Worm (Caenorhabditis elegans) whole organism, young adult: Measurements from ENCODE around the gene acy-2.
A peak's percentile ranks its signal among the peaks of the same experiment; 100 is the strongest.

ENCODE experiments used
- B0019.2 ChIP-seq: fragments of 200-800 bp; sonication (Bioruptor generic); conservative IDR thresholded peaks from 2 replicates; pipeline ENCODE4 v1.3.6; 2022; ENCODE audit warnings: missing genetic modification reagents, missing genetic modification characterization, missing compliant biosample characterization
- B0261.1 ChIP-seq: sonication (generic microtip); optimal IDR thresholded peaks from 2 replicates; lab custom pipeline; 2016; ENCODE audit warnings: mild to moderate bottlenecking, missing genetic modification characterization, moderate library complexity, missing compliant biosample characterization
- F10E7.11 ChIP-seq: sonication (generic microtip); optimal IDR thresholded peaks from 2 replicates; lab custom pipeline; 2017; ENCODE audit warnings: mild to moderate bottlenecking, missing genetic modification characterization, moderate library complexity, missing compliant biosample characterization
- F22D6.2 ChIP-seq: sonication (generic microtip); optimal IDR thresholded peaks from 2 replicates; lab custom pipeline; 2016; ENCODE audit warnings: mild to moderate bottlenecking, missing genetic modification characterization, missing compliant biosample characterization
- F33H1.4 ChIP-seq: fragments of 200-800 bp; sonication (Bioruptor generic); IDR thresholded peaks from 2 replicates; pipeline ENCODE4 v1.3.6; 2022; ENCODE audit warnings: missing genetic modification reagents, missing genetic modification characterization, missing compliant biosample characterization
- F49E8.2 ChIP-seq: sonication (generic microtip); optimal IDR thresholded peaks from 3 replicates; lab custom pipeline; 2017; ENCODE audit warnings: missing genetic modification characterization, mild to moderate bottlenecking, missing compliant biosample characterization, antibody characterized with exemption, moderate library complexity; ENCODE audit not compliant: insufficient read depth
- F52B5.7 ChIP-seq: sonication (generic microtip); optimal IDR thresholded peaks from 2 replicates; lab custom pipeline; 2016; ENCODE audit warnings: mild to moderate bottlenecking, missing genetic modification characterization, missing compliant biosample characterization
- F57A8.1 ChIP-seq: fragments of 200-800 bp; sonication (Bioruptor generic); optimal IDR thresholded peaks from 2 replicates; lab custom pipeline; 2018; ENCODE audit warnings: mild to moderate bottlenecking, missing genetic modification characterization, moderate library complexity, missing compliant biosample characterization
- T26A5.8 ChIP-seq: sonication (generic microtip); optimal IDR thresholded peaks from 2 replicates; lab custom pipeline; 2016; ENCODE audit warnings: missing genetic modification characterization, missing compliant biosample characterization
- Y53G8AR.9 ChIP-seq: fragments of 200-800 bp; sonication (Bioruptor generic); conservative IDR thresholded peaks from 2 replicates; pipeline ENCODE4 v1.3.6; 2022; ENCODE audit warnings: missing genetic modification reagents, missing genetic modification characterization, missing compliant biosample characterization
- Y95B8A.8 ChIP-seq: fragments of 200-800 bp; sonication (Bioruptor generic); IDR thresholded peaks from 2 replicates; pipeline ENCODE4 v1.3.6; 2022; ENCODE audit warnings: missing genetic modification reagents, missing genetic modification characterization, missing compliant biosample characterization
- attf-5 ChIP-seq: fragments of 200-800 bp; sonication (Bioruptor generic); optimal IDR thresholded peaks from 2 replicates; lab custom pipeline; 2018; ENCODE audit warnings: mild to moderate bottlenecking, missing genetic modification characterization, missing compliant biosample characterization
- bed-1 ChIP-seq: fragments of 200-800 bp; sonication (Bioruptor generic); IDR thresholded peaks from 2 replicates; pipeline ENCODE4 v1.3.6; 2022; ENCODE audit warnings: missing genetic modification reagents, missing genetic modification characterization, missing compliant biosample characterization
- cebp-2 ChIP-seq: fragments of 200-800 bp; sonication (Bioruptor generic); IDR thresholded peaks from 2 replicates; pipeline ENCODE4 v1.3.6; 2022; ENCODE audit warnings: missing genetic modification characterization, missing compliant biosample characterization
- dpff-1 ChIP-seq: sonication (generic microtip); optimal IDR thresholded peaks from 2 replicates; lab custom pipeline; 2017; ENCODE audit warnings: mild to moderate bottlenecking, missing genetic modification characterization, missing compliant biosample characterization
- dpl-1 ChIP-seq: fragments of 150-350 bp; optimal IDR thresholded peaks from 2 replicates; lab custom pipeline; 2014; ENCODE audit warnings: missing biosample characterization, missing genetic modification reagents, missing genetic modification characterization
- efl-1 ChIP-seq: fragments of 150-350 bp; optimal IDR thresholded peaks from 2 replicates; lab custom pipeline; 2014; ENCODE audit warnings: missing biosample characterization, missing genetic modification reagents, missing genetic modification characterization
- egl-18 ChIP-seq: fragments of 200-800 bp; sonication (Bioruptor generic); IDR thresholded peaks from 2 replicates; pipeline ENCODE4 v1.3.6; 2022; ENCODE audit warnings: missing genetic modification reagents, missing genetic modification characterization, missing compliant biosample characterization
- egrh-3 ChIP-seq: fragments of 200-800 bp; sonication (Bioruptor generic); IDR thresholded peaks from 2 replicates; pipeline ENCODE4 v1.3.6; 2022; ENCODE audit warnings: missing genetic modification reagents, missing genetic modification characterization, missing compliant biosample characterization
- hlh-12 ChIP-seq: sonication (generic microtip); optimal IDR thresholded peaks from 2 replicates; lab custom pipeline; 2016; ENCODE audit warnings: missing genetic modification characterization, missing compliant biosample characterization
- hmg-1.2 ChIP-seq: fragments of 200-800 bp; sonication (Bioruptor generic); IDR thresholded peaks from 2 replicates; pipeline ENCODE4 v1.3.6; 2022; ENCODE audit warnings: missing genetic modification reagents, missing genetic modification characterization, missing compliant biosample characterization
- lag-1 ChIP-seq: fragments of 200-800 bp; sonication (Bioruptor generic); IDR thresholded peaks from 2 replicates; pipeline ENCODE4 v1.3.6; 2022; ENCODE audit warnings: missing genetic modification reagents, missing genetic modification characterization, missing compliant biosample characterization
- let-607 ChIP-seq, 2 experiments: fragments of 200-800 bp in 1 of 2; sonication (Bioruptor generic) in 1 of 2; sonication (generic microtip) in 1 of 2; optimal IDR thresholded peaks; 2 replicates each; lab custom pipeline; 2016 to 2018; ENCODE audit warnings: mild to moderate bottlenecking in 2 of 2, missing compliant biosample characterization in 2 of 2, missing genetic modification characterization in 2 of 2, moderate library complexity in 2 of 2, missing genotype in 1 of 2
- lin-35 ChIP-seq, 3 experiments: fragments of 150-350 bp in 2 of 3; sonication (generic microtip) in 1 of 3; optimal IDR thresholded peaks; 2 replicates each; lab custom pipeline; 2014 to 2018; ENCODE audit warnings: missing biosample characterization in 3 of 3, missing genetic modification characterization in 3 of 3, missing genetic modification reagents in 3 of 3
- lin-40 ChIP-seq: sonication (generic microtip); optimal IDR thresholded peaks from 2 replicates; lab custom pipeline; 2016; ENCODE audit warnings: missing genetic modification characterization, mild to moderate bottlenecking, missing compliant biosample characterization, missing genotype, missing genetic modification reagents
- lir-1 ChIP-seq: fragments of 200-800 bp; sonication (Bioruptor generic); conservative IDR thresholded peaks from 2 replicates; pipeline ENCODE4 v1.3.6; 2022; ENCODE audit warnings: missing genetic modification reagents, missing genetic modification characterization, missing compliant biosample characterization
- lsl-1 ChIP-seq: fragments of 200-800 bp; sonication (Bioruptor generic); optimal IDR thresholded peaks from 2 replicates; lab custom pipeline; 2018; ENCODE audit warnings: mild to moderate bottlenecking, missing genetic modification characterization, moderate library complexity, missing compliant biosample characterization
- lsy-27 ChIP-seq: sonication (generic microtip); optimal IDR thresholded peaks from 2 replicates; lab custom pipeline; 2017; ENCODE audit warnings: missing genetic modification characterization, mild to moderate bottlenecking, missing compliant biosample characterization, antibody characterized with exemption, missing genotype, borderline replicate concordance; ENCODE audit not compliant: insufficient read depth
- madf-3 ChIP-seq: fragments of 200-800 bp; sonication (Bioruptor generic); IDR thresholded peaks from 2 replicates; pipeline ENCODE4 v1.3.6; 2022; ENCODE audit warnings: missing genetic modification reagents, missing genetic modification characterization, missing compliant biosample characterization
- madf-6 ChIP-seq: fragments of 200-800 bp; sonication (Bioruptor generic); IDR thresholded peaks from 2 replicates; pipeline ENCODE4 v1.3.6; 2022; ENCODE audit warnings: missing genetic modification reagents, missing genetic modification characterization, missing compliant biosample characterization
- madf-8 ChIP-seq: fragments of 200-800 bp; sonication (Bioruptor generic); conservative IDR thresholded peaks from 2 replicates; pipeline ENCODE4 v1.3.6; 2022; ENCODE audit warnings: missing genetic modification reagents, missing genetic modification characterization, missing compliant biosample characterization
- mxl-1 ChIP-seq: sonication (generic microtip); optimal IDR thresholded peaks from 2 replicates; lab custom pipeline; 2016; ENCODE audit warnings: missing genetic modification characterization, missing compliant biosample characterization
- nhr-27 ChIP-seq: fragments of 200-800 bp; sonication (Bioruptor generic); optimal IDR thresholded peaks from 2 replicates; lab custom pipeline; 2018; ENCODE audit warnings: mild to moderate bottlenecking, missing genetic modification characterization, moderate library complexity, missing compliant biosample characterization
- nhr-80 ChIP-seq: sonication (generic microtip); optimal IDR thresholded peaks from 2 replicates; lab custom pipeline; 2016; ENCODE audit warnings: missing genetic modification characterization, missing compliant biosample characterization
- rpc-1 ChIP-seq, 2 experiments: fragments of 150-350 bp in 1 of 2; sonication (generic microtip) in 1 of 2; optimal IDR thresholded peaks; 2 replicates each; lab custom pipeline; 2014 to 2018; ENCODE audit warnings: missing biosample characterization in 1 of 2, missing genetic modification characterization in 1 of 2, missing genetic modification reagents in 1 of 2, missing genotype in 1 of 2
- sea-2 ChIP-seq: fragments of 200-800 bp; sonication (Bioruptor generic); IDR thresholded peaks from 2 replicates; pipeline ENCODE4 v1.3.6; 2022; ENCODE audit warnings: missing genetic modification characterization, missing compliant biosample characterization
- snpc-1.3 ChIP-seq: sonication (generic microtip); optimal IDR thresholded peaks from 2 replicates; lab custom pipeline; 2017; ENCODE audit warnings: missing genetic modification characterization, mild to moderate bottlenecking, missing compliant biosample characterization, antibody characterized with exemption, moderate library complexity, missing genotype, missing genetic modification reagents; ENCODE audit not compliant: insufficient read depth
- snpc-3.4 ChIP-seq: sonication (generic microtip); optimal IDR thresholded peaks from 2 replicates; lab custom pipeline; 2017; ENCODE audit warnings: missing genetic modification characterization, mild to moderate bottlenecking, missing compliant biosample characterization, antibody characterized with exemption, moderate library complexity, missing genotype, missing genetic modification reagents
- snpc-4 ChIP-seq, 5 experiments: fragments of 150-350 bp in 1 of 5; sonication (generic microtip) in 4 of 5; optimal IDR thresholded peaks; 2 replicates each; lab custom pipeline; 2014 to 2018; ENCODE audit warnings: missing genetic modification characterization in 5 of 5, missing biosample characterization in 3 of 5, antibody characterized with exemption in 2 of 5, mild to moderate bottlenecking in 2 of 5, missing compliant biosample characterization in 2 of 5, missing genotype in 2 of 5, moderate library complexity in 2 of 5, missing genetic modification reagents in 1 of 5
- unc-62 ChIP-seq: fragments of 150-350 bp; optimal IDR thresholded peaks from 2 replicates; lab custom pipeline; 2014; ENCODE audit warnings: missing biosample characterization, missing genetic modification reagents, missing genetic modification characterization
- xnd-1 ChIP-seq: sonication (generic microtip); optimal IDR thresholded peaks from 2 replicates; lab custom pipeline; 2016; ENCODE audit warnings: missing genotype, missing genetic modification reagents, missing genetic modification characterization, missing compliant biosample characterization
- zim-3 ChIP-seq: sonication (generic microtip); optimal IDR thresholded peaks from 2 replicates; lab custom pipeline; 2017; ENCODE audit warnings: mild to moderate bottlenecking, missing genetic modification characterization, moderate library complexity, missing compliant biosample characterization
- ztf-22 ChIP-seq: fragments of 200-800 bp; sonication (Bioruptor generic); optimal IDR thresholded peaks from 2 replicates; lab custom pipeline; 2018; ENCODE audit warnings: mild to moderate bottlenecking, missing genetic modification characterization, moderate library complexity, missing compliant biosample characterization

Gene acy-2

DNA sequence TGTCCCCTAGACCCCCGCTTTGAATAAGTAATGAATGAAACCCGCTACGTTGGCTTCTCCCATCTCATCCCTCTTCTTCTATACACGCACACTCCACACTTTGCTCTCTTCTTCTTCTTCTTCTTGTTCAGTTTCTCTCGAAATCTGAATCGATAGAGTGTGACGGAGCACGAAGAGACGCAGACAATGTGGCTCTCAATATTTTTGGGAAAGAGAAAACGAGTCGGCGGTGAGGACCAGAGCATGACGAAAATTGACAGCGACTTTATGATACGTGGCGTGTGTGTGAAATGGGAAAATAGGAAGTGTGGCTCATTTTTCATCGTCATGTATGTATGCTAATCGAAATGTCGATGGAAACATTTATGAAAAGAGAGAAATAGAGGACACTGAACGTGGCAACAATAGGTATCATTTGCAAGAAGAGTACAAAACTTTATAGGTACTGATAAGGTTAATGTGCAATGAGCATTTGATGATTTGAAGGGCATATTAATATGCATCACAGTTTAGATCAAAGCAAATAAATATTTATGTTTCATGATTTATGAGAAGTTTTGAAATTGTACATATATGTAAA is 15.8 kb downstream of the acy-2 start (continued):
- no peak for TF ChIP-seq bed-1 (GFP tag; lab: Robert Waterston, UW)
- TF ChIP-seq hlh-12 (tag; lab: Kevin White, UChicago): no peak
- no peak for TF ChIP-seq B0019.2 (GFP tag; lab: Robert Waterston, UW)
- no peak for TF ChIP-seq madf-3
- TF ChIP-seq F57A8.1 (GFP tag; lab: Kevin White, UChicago): no peak
- TF ChIP-seq nhr-80 (tag; lab: Kevin White, UChicago): peak; percentile 87
- no peak for TF ChIP-seq cebp-2 (GFP tag; lab: Robert Waterston, UW)
- no peak for TF ChIP-seq egrh-3 (GFP tag; lab: Robert Waterston, UW)
- TF ChIP-seq lsy-27 (tag; lab: Kevin White, UChicago): no peak
- no peak for TF ChIP-seq T26A5.8 (tag; lab: Kevin White, UChicago)
- peak; percentile 58 to 87 for TF ChIP-seq let-607 (tag; optimal IDR thresholded peaks at IDR 0.05; lab: Kevin White, UChicago)
- TF ChIP-seq unc-62 (GFP tag; lab: Kevin White, UChicago): peak; percentile 52
- TF ChIP-seq dpff-1: no peak
- no peak for TF ChIP-seq F52B5.7 (tag; lab: Kevin White, UChicago)
- peak; percentile 54 for TF ChIP-seq attf-5
- TF ChIP-seq, all 124 proteins: peak for 10

- TF ChIP-seq ztf-22 (no peak), F57A8.1 (GFP tag; lab: Kevin White, UChicago) (no peak), mxl-1 (no peak), madf-6 (no peak), nhr-80 (tag; lab: Kevin White, UChicago) (no peak), lin-40 (tag; lab: Kevin White, UChicago) (no peak), B0261.1 (tag; lab: Kevin White, UChicago) (no peak)
These were observed 19.8 kb downstream of the acy-2 start for ce11 chrV:5995598-5995997.

DNA sequence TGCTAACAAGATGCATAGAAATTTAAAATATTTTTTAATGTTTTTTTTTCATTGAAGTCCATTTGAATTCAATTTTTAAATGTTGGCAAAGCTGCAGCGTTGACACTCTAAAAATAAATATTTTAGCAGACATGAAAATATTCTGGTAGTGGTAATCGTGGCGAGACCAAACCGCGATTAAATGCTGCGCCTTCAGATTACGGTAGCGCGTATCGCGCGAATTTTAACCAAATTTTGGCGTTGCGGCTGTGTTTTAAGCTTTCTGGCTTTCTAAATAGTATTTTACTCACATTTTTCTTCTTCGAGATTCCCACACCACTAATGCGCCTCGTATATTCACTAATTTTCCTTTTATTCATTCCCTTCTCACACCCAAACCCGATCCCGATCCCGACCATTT is 20.3 kb downstream of the acy-2 start, which contains the start of gene cpg-4:
TSS of gene cpg-4 (plus strand) at position 303 of the 400 bp plus-strand sequence.
- TF ChIP-seq lin-35 (GFP tag; optimal IDR thresholded peaks at IDR 0.05; lab: Kevin White, UChicago): no peak
- no peak for TF ChIP-seq F10E7.11
- peak; percentile 78 for TF ChIP-seq dpl-1 (GFP tag; lab: Kevin White, UChicago)
- TF ChIP-seq madf-3: peak; percentile 66; the same call in 1 of the 2 replicates
- TF ChIP-seq sea-2 (GFP tag; lab: Robert Waterston, UW): no peak
- peak; percentile 5 for TF ChIP-seq snpc-1.3
- peak; percentile 98 for TF ChIP-seq madf-6
- peak; percentile 69 for TF ChIP-seq F49E8.2 (tag; lab: Kevin White, UChicago)
- TF ChIP-seq hmg-1.2: peak; percentile 33; the same call in 1 of the 2 replicates
- peak; percentile 97 for TF ChIP-seq lsl-1 (GFP tag; lab: Kevin White, UChicago)
- TF ChIP-seq snpc-4 (GFP tag; optimal IDR thresholded peaks at IDR 0.05; lab: Kevin White, UChicago): no peak
- peak in 1 of 4 experiments; percentile 20 for TF ChIP-seq snpc-4 (tag; optimal IDR thresholded peaks at IDR 0.05; lab: Kevin White, UChicago)
- TF ChIP-seq F33H1.4 (GFP tag; lab: Robert Waterston, UW): peak; percentile 97
- no peak for TF ChIP-seq rpc-1 (optimal IDR thresholded peaks at IDR 0.05; lab: Kevin White, UChicago)
- no peak for TF ChIP-seq rpc-1 (tag; optimal IDR thresholded peaks at IDR 0.05; lab: Kevin White, UChicago)
- no peak for TF ChIP-seq F22D6.2 (tag; lab: Kevin White, UChicago)
- peak; percentile 26; the same call in 1 of the 2 replicates for TF ChIP-seq lir-1
- peak; percentile 89 for TF ChIP-seq efl-1 (GFP tag; lab: Kevin White, UChicago)
- TF ChIP-seq Y53G8AR.9: no peak
- no peak for TF ChIP-seq zim-3 (tag; lab: Kevin White, UChicago)
- TF ChIP-seq egl-18 (GFP tag; lab: Robert Waterston, UW): no peak
- no peak for TF ChIP-seq hlh-12 (tag; lab: Kevin White, UChicago)
- TF ChIP-seq B0019.2 (GFP tag; lab: Robert Waterston, UW): 0 out of 2 replicates have a peak, but pooled peaks have one; percentile 25
- TF ChIP-seq madf-8 (GFP tag; lab: Robert Waterston, UW): peak; percentile 98
- TF ChIP-seq lag-1 (GFP tag; lab: Robert Waterston, UW): no peak
- peak; percentile 73; the same call in 1 of the 2 replicates for TF ChIP-seq Y95B8A.8 (GFP tag; lab: Robert Waterston, UW)
- peak; percentile 96 for TF ChIP-seq xnd-1 (tag; lab: Kevin White, UChicago)
- peak; percentile 61 for TF ChIP-seq snpc-3.4 (tag; lab: Kevin White, UChicago)
- TF ChIP-seq nhr-27 (tag; lab: Kevin White, UChicago): no peak
